Worm (Caenorhabditis elegans) whole organism, late embryonic: ENCODE measurements around the gene irld-66.

Experiments used
- C08G9.2 ChIP-seq: sonication (generic microtip); optimal IDR thresholded peaks from 2 replicates; lab custom pipeline; 2016; ENCODE audit warnings: mild to moderate bottlenecking, missing genetic modification characterization, moderate library complexity, missing compliant biosample characterization
- F13H6.1 ChIP-seq: sonication (generic microtip); optimal IDR thresholded peaks from 2 replicates; lab custom pipeline; 2016; ENCODE audit warnings: missing genetic modification characterization, missing compliant biosample characterization
- K09A11.1 ChIP-seq: sonication (generic microtip); optimal IDR thresholded peaks from 2 replicates; lab custom pipeline; 2017; ENCODE audit warnings: antibody characterized with exemption, mild to moderate bottlenecking, missing genetic modification characterization, missing compliant biosample characterization; ENCODE audit not compliant: insufficient read depth
- T23F11.4 ChIP-seq: fragments of 200-800 bp; sonication (Bioruptor generic); optimal IDR thresholded peaks from 2 replicates; lab custom pipeline; 2018; ENCODE audit warnings: mild to moderate bottlenecking, missing genetic modification characterization, missing compliant biosample characterization
- ahr-1 ChIP-seq: sonication (generic microtip); optimal IDR thresholded peaks from 2 replicates; lab custom pipeline; 2016; ENCODE audit warnings: missing genetic modification characterization, missing compliant biosample characterization
- ceh-2 ChIP-seq: sonication (generic microtip); optimal IDR thresholded peaks from 2 replicates; lab custom pipeline; 2016; ENCODE audit warnings: missing genotype, missing genetic modification characterization, missing compliant biosample characterization
- ceh-34 ChIP-seq: sonication (generic microtip); optimal IDR thresholded peaks from 2 replicates; lab custom pipeline; 2016; ENCODE audit warnings: mild to moderate bottlenecking, missing genetic modification characterization, missing compliant biosample characterization
- ceh-48 ChIP-seq: sonication (generic microtip); optimal IDR thresholded peaks from 2 replicates; lab custom pipeline; 2016; ENCODE audit warnings: missing genetic modification characterization, inconsistent platforms, missing compliant biosample characterization
- ceh-6 ChIP-seq: fragments of 200-800 bp; sonication (Bioruptor generic); optimal IDR thresholded peaks from 2 replicates; lab custom pipeline; 2018; ENCODE audit warnings: mild to moderate bottlenecking, missing genetic modification characterization, missing compliant biosample characterization
- dmd-4 ChIP-seq: sonication (generic microtip); optimal IDR thresholded peaks from 2 replicates; lab custom pipeline; 2016; ENCODE audit warnings: borderline replicate concordance, missing genetic modification characterization, missing compliant biosample characterization
- dve-1 ChIP-seq: sonication (generic microtip); optimal IDR thresholded peaks from 2 replicates; lab custom pipeline; 2017; ENCODE audit warnings: antibody characterized with exemption, mild to moderate bottlenecking, missing genetic modification characterization, missing compliant biosample characterization
- ets-4 ChIP-seq: sonication (generic microtip); optimal IDR thresholded peaks from 2 replicates; lab custom pipeline; 2016; ENCODE audit warnings: missing genetic modification characterization, missing compliant biosample characterization
- eyg-1 ChIP-seq: sonication (generic microtip); optimal IDR thresholded peaks from 2 replicates; lab custom pipeline; 2016; ENCODE audit warnings: missing genotype, missing genetic modification characterization, missing compliant biosample characterization
- fkh-10 ChIP-seq: fragments of 150-350 bp; optimal IDR thresholded peaks from 2 replicates; lab custom pipeline; 2014; ENCODE audit warnings: missing biosample characterization, missing genetic modification reagents, missing genetic modification characterization
- fkh-6 ChIP-seq: sonication (generic microtip); optimal IDR thresholded peaks from 2 replicates; lab custom pipeline; 2016; ENCODE audit warnings: missing genetic modification characterization, missing compliant biosample characterization
- hlh-15 ChIP-seq: sonication (generic microtip); optimal IDR thresholded peaks from 2 replicates; lab custom pipeline; 2016; ENCODE audit warnings: missing genetic modification characterization, missing compliant biosample characterization
- hlh-30 ChIP-seq: sonication (generic microtip); optimal IDR thresholded peaks from 2 replicates; lab custom pipeline; 2017; ENCODE audit warnings: antibody characterized with exemption, missing genetic modification characterization, missing compliant biosample characterization; ENCODE audit not compliant: insufficient read depth
- hlh-6 ChIP-seq: sonication (generic microtip); optimal IDR thresholded peaks from 2 replicates; lab custom pipeline; 2016; ENCODE audit warnings: missing genotype, missing genetic modification characterization, missing compliant biosample characterization
- hlh-8 ChIP-seq: sonication (generic microtip); optimal IDR thresholded peaks from 2 replicates; lab custom pipeline; 2016; ENCODE audit warnings: missing genotype, missing genetic modification characterization, missing compliant biosample characterization
- lin-11 ChIP-seq: fragments of 200-800 bp; sonication (Bioruptor generic); optimal IDR thresholded peaks from 2 replicates; lab custom pipeline; 2018; ENCODE audit warnings: mild to moderate bottlenecking, missing genetic modification characterization, missing compliant biosample characterization
- madf-2 ChIP-seq: sonication (generic microtip); optimal IDR thresholded peaks from 2 replicates; lab custom pipeline; 2017; ENCODE audit warnings: missing genetic modification characterization, missing compliant biosample characterization
- nfya-1 ChIP-seq: sonication (generic microtip); optimal IDR thresholded peaks from 2 replicates; lab custom pipeline; 2017; ENCODE audit warnings: missing genetic modification characterization, mild to moderate bottlenecking, missing compliant biosample characterization, antibody characterized with exemption, moderate library complexity
- nhr-11 ChIP-seq: fragments of 150-350 bp; optimal IDR thresholded peaks from 2 replicates; lab custom pipeline; 2014; ENCODE audit warnings: missing biosample characterization, missing genetic modification characterization
- nhr-232 ChIP-seq: sonication (generic microtip); optimal IDR thresholded peaks from 2 replicates; lab custom pipeline; 2016; ENCODE audit warnings: missing genetic modification characterization, missing compliant biosample characterization
- pag-3 ChIP-seq: sonication (generic microtip); optimal IDR thresholded peaks from 2 replicates; lab custom pipeline; 2016; ENCODE audit warnings: missing compliant biosample characterization, missing genetic modification characterization, borderline replicate concordance
- pax-1 ChIP-seq: fragments of 150-350 bp; optimal IDR thresholded peaks from 2 replicates; lab custom pipeline; 2014; ENCODE audit warnings: missing biosample characterization, missing genetic modification characterization
- pha-4 ChIP-seq: fragments of 150-350 bp; optimal IDR thresholded peaks from 2 replicates; lab custom pipeline; 2018; ENCODE audit warnings: missing biosample characterization, missing genetic modification reagents, missing genetic modification characterization
- ref-2 ChIP-seq: sonication (generic microtip); optimal IDR thresholded peaks from 2 replicates; lab custom pipeline; 2016; ENCODE audit warnings: missing genetic modification characterization, missing compliant biosample characterization
- rnt-1 ChIP-seq: sonication (generic microtip); optimal IDR thresholded peaks from 2 replicates; lab custom pipeline; 2016; ENCODE audit warnings: missing genetic modification characterization, missing compliant biosample characterization
- sdc-2 ChIP-seq: sonication (generic microtip); optimal IDR thresholded peaks from 2 replicates; lab custom pipeline; 2016; ENCODE audit warnings: missing genotype, missing genetic modification characterization, missing compliant biosample characterization
- sox-2 ChIP-seq: fragments of 200-800 bp; sonication (Bioruptor generic); IDR thresholded peaks from 2 replicates; pipeline ENCODE4 v1.3.6; 2022; ENCODE audit warnings: missing genetic modification reagents, missing genetic modification characterization, missing compliant biosample characterization
- ttx-3 ChIP-seq: sonication (generic microtip); optimal IDR thresholded peaks from 2 replicates; lab custom pipeline; 2016; ENCODE audit warnings: missing genetic modification reagents, missing genetic modification characterization, missing compliant biosample characterization
- unc-55 ChIP-seq: sonication (generic microtip); optimal IDR thresholded peaks from 2 replicates; lab custom pipeline; 2017; ENCODE audit warnings: missing biosample characterization, missing genetic modification reagents, missing genetic modification characterization
- zip-5 ChIP-seq: sonication (generic microtip); optimal IDR thresholded peaks from 2 replicates; lab custom pipeline; 2016; ENCODE audit warnings: missing genetic modification characterization, missing compliant biosample characterization

irld-66 gene

ce11 chrII:2922359-2922758 lies 18.3 kb downstream of the irld-66 start:
- TF ChIP-seq pag-3 (tag; lab: Kevin White, UChicago) (no peak), ets-4 (tag; lab: Kevin White, UChicago) (no peak), eyg-1 (tag; lab: Kevin White, UChicago) (no peak), dmd-4 (tag; lab: Kevin White, UChicago) (no peak), sox-2 (GFP tag; lab: Robert Waterston, UW) (no peak), dve-1 (no peak)

DNA sequence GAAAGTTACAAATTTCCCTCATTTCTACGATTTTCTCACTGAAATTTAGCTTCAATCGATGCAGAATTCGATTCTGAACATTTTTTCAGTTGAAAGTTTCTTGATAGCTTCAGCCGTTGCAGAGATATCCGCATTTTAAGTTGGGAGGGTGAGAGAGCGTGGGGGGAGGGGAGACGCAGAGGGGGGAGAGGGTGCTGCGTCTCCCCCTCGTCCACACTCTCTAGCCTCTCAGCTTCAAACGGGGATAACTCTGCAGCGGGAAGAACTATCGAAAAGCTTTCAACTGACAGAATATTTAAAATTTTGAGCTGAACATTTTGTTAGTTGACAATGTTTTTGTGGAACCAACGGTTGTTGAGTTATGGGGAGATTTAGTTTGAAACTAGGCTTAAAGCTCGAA lies 18.8 kb downstream of the irld-66 start:
- TF ChIP-seq hlh-6 (tag; lab: Kevin White, UChicago) (no peak), hlh-8 (tag; lab: Kevin White, UChicago) (no peak), unc-55 (GFP tag; lab: Kevin White, UChicago) (no peak), F13H6.1 (tag; lab: Kevin White, UChicago) (no peak), ceh-6 (GFP tag; lab: Kevin White, UChicago) (no peak), ceh-34 (tag; lab: Kevin White, UChicago) (no peak), nhr-232 (tag; lab: Kevin White, UChicago) (no peak)

DNA sequence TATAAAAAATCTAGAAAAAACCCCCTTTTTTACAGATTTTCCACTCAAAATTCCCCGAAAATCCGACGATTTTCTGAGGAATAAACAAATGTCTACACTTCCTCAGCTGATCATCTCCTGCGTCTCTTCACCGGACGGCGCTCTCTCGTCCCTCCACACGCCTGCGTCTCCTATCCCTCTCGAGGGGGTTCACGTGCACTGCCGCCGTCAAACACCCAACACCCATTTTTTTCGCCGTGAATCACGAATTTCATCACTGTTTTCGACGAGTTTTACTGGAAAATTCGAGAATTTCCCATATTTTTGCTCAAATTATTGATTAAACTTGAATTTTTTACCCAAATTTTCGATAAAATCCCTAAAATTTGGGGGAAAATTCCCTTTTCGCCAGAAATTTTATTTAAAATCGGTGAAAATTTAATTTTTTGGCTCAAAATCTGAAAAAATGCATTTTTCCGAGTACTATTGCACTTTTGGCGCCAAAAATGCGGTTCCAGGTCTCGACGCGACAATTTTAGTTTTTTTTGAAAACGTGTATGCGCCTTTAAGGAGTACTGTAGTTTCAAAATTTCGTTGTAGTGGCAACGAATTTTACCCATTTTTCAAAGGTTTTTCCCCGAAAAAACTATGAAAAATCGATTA lies 19.7 kb downstream of the irld-66 start:
- TF ChIP-seq pax-1 (tag; lab: Kevin White, UChicago) (no peak), F13H6.1 (tag; lab: Kevin White, UChicago) (no peak), lin-11 (tag; lab: Kevin White, UChicago) (no peak), madf-2 (tag; lab: Kevin White, UChicago) (no peak), unc-55 (GFP tag; lab: Kevin White, UChicago) (peak; percentile 44), pag-3 (tag; lab: Kevin White, UChicago) (no peak), hlh-30 (tag; lab: Kevin White, UChicago) (peak; percentile 89), ahr-1 (no peak), nfya-1 (tag; lab: Kevin White, UChicago) (peak; percentile 9), zip-5 (tag; lab: Kevin White, UChicago) (no peak), fkh-6 (tag; lab: Kevin White, UChicago) (no peak), K09A11.1 (no peak)
- TF ChIP-seq, all 69 proteins: peak for 3

DNA sequence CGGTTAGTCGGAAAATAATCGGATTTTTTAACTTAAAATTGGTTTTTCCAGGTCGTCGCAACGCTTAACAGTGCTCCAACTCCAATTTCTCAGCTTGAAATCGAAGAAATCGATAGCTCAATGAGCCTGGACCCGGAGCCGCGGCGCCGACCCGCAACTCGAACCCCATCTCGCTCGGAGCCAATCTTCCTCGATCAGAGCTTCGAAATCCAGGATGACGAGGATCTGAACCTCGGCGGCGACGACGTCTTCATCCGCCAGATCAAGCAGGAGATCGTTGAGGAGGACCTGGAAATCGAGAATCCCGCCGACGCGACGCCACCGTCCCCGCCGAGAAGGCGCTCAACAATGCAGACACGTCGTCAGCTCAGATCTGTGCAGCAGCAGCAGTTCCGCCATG lies 20.4 kb downstream of the irld-66 start:
- TF ChIP-seq rnt-1 (tag; lab: Kevin White, UChicago) = no peak
- no peak for TF ChIP-seq ttx-3
- no peak for TF ChIP-seq ref-2 (tag; lab: Kevin White, UChicago)
- no peak for TF ChIP-seq T23F11.4 (GFP tag; lab: Kevin White, UChicago)
- TF ChIP-seq sox-2 (GFP tag; lab: Robert Waterston, UW) = no peak
- TF ChIP-seq ceh-2 (tag; lab: Kevin White, UChicago) = no peak
- TF ChIP-seq pha-4 (tag; lab: Kevin White, UChicago) = no peak
- no peak for TF ChIP-seq eyg-1 (tag; lab: Kevin White, UChicago)
- TF ChIP-seq nhr-11 (tag; lab: Kevin White, UChicago) = no peak
- TF ChIP-seq fkh-10 = no peak
- no peak for TF ChIP-seq madf-2 (tag; lab: Kevin White, UChicago)
- TF ChIP-seq hlh-15 = no peak
- no peak for TF ChIP-seq ceh-34 (tag; lab: Kevin White, UChicago)
- TF ChIP-seq dmd-4 (tag; lab: Kevin White, UChicago) = no peak

- TF ChIP-seq sdc-2 (tag; lab: Kevin White, UChicago) = no peak
- peak; percentile 11 for TF ChIP-seq C08G9.2 (tag; lab: Kevin White, UChicago)
- TF ChIP-seq ceh-48 (tag; lab: Kevin White, UChicago) = peak; percentile 38
Measured at ce11 chrII:2919074-2919857, 21.4 kb downstream of the irld-66 start, which contains the start of the genes ncap-1 and Y110A2AR.1. ncap-1 (minus strand) TSS chrII:2919314. Y110A2AR.1 (plus strand) TSS chrII:2919710.
